Fruit fly (Drosophila melanogaster) whole organism, pupa: ENCODE results near the gene Clamp.

Experiments
- CG15710 ChIP-seq: fragments of 200-800 bp; sonication (Bioruptor generic); optimal IDR thresholded peaks from 2 replicates; lab custom pipeline; 2018; ENCODE audit warnings: missing biosample characterization, mild to moderate bottlenecking, missing genetic modification characterization, moderate library complexity
- CG8301 ChIP-seq: fragments of 200-800 bp; sonication (Bioruptor generic); optimal IDR thresholded peaks from 2 replicates; lab custom pipeline; 2018; ENCODE audit warnings: missing biosample characterization, mild to moderate bottlenecking, missing genetic modification characterization
- fd96Ca ChIP-seq: fragments of 200-800 bp; sonication (Bioruptor generic); IDR thresholded peaks from 3 replicates; pipeline ENCODE4 v1.3.6; 2022; ENCODE audit warnings: missing biosample characterization, missing genetic modification characterization

dm6 chr2L:22134091-22134730 lies 34.7 kb downstream of the Clamp start:
- TF ChIP-seq fd96Ca (GFP tag; lab: Robert Waterston, UW) (no peak), CG8301 (tag; lab: Kevin White, UChicago) (no peak), CG15710 (tag; lab: Kevin White, UChicago) (no peak)
